Worm (Caenorhabditis elegans): ENCODE data around the gene srj-33.
A peak's percentile ranks its signal among the peaks of the same experiment; 100 is the strongest.

The srj-33 gene

ce11 chrV:9937435-9937834 is at the start of gene srj-33:
TSS of gene srj-33 (minus strand) at chrV:9937535.
- TF ChIP-seq lin-39 (tag; optimal IDR thresholded peaks at IDR 0.05) (no peak), ZK546.5 (tag; optimal IDR thresholded peaks at IDR 0.05) (no peak), unc-55 (GFP tag; optimal IDR thresholded peaks at IDR 0.05) (no peak), unc-62 (GFP tag; optimal IDR thresholded peaks at IDR 0.05) (no peak), sma-3 (GFP tag; optimal IDR thresholded peaks at IDR 0.05) (no peak), F13H6.1 (tag; optimal IDR thresholded peaks at IDR 0.05) (no peak), ztf-11 (tag; optimal IDR thresholded peaks at IDR 0.05) (no peak), lsy-2 (tag; optimal IDR thresholded peaks at IDR 0.05) (no peak), skn-1 (tag; optimal IDR thresholded peaks at IDR 0.05) (no peak), nhr-11 (tag; optimal IDR thresholded peaks at IDR 0.05) (no peak), peb-1 (tag; optimal IDR thresholded peaks at IDR 0.05) (no peak), nhr-129 (tag; optimal IDR thresholded peaks at IDR 0.05) (no peak), nhr-23 (tag; optimal IDR thresholded peaks at IDR 0.05) (no peak), lin-13 (GFP tag; optimal IDR thresholded peaks at IDR 0.05) (no peak), zag-1 (tag; optimal IDR thresholded peaks at IDR 0.05) (no peak), nhr-237 (tag; optimal IDR thresholded peaks at IDR 0.05) (no peak), ceh-82 (tag; optimal IDR thresholded peaks at IDR 0.05) (no peak), ztf-4 (tag; optimal IDR thresholded peaks at IDR 0.05) (no peak), gmeb-1 (tag; optimal IDR thresholded peaks at IDR 0.05) (no peak)

- TF ChIP-seq snpc-4 (tag; optimal IDR thresholded peaks at IDR 0.05) (no peak), nhr-129 (tag; optimal IDR thresholded peaks at IDR 0.05) (peak; percentile 1), elt-1 (tag; optimal IDR thresholded peaks at IDR 0.05) (no peak), ceh-16 (tag; optimal IDR thresholded peaks at IDR 0.05) (no peak), ztf-1 (GFP tag; conservative IDR thresholded peaks at IDR 0.05) (no peak), nhr-23 (tag; optimal IDR thresholded peaks at IDR 0.05) (no peak)
These were observed 48.8 kb upstream of the srj-33 start, which contains the start of gene rmd-2 for ce11 chrV:9986177-9986576. TSS of gene rmd-2 (minus strand) at chrV:9986277.

- TF ChIP-seq lin-11 (tag; optimal IDR thresholded peaks at IDR 0.05) (no peak), lsy-2 (tag; optimal IDR thresholded peaks at IDR 0.05) (peak in 1 of 2 experiments; percentile 17), nhr-23 (tag; optimal IDR thresholded peaks at IDR 0.05) (no peak), skn-1 (tag; optimal IDR thresholded peaks at IDR 0.05) (no peak), sma-9 (GFP tag; optimal IDR thresholded peaks at IDR 0.05) (peak; percentile 51), sma-9 (tag; optimal IDR thresholded peaks at IDR 0.05) (no peak), nhr-129 (tag; optimal IDR thresholded peaks at IDR 0.05) (no peak), F13H6.1 (tag; optimal IDR thresholded peaks at IDR 0.05) (peak; percentile 5), nhr-237 (tag; optimal IDR thresholded peaks at IDR 0.05) (no peak), C34F6.9 (tag; optimal IDR thresholded peaks at IDR 0.05) (no peak), egl-27 (tag; optimal IDR thresholded peaks at IDR 0.05) (no peak), nhr-12 (tag; optimal IDR thresholded peaks at IDR 0.05) (no peak), elt-1 (tag; optimal IDR thresholded peaks at IDR 0.05) (no peak), snpc-4 (tag; optimal IDR thresholded peaks at IDR 0.05) (no peak), Y55F3AM.14 (GFP tag; optimal IDR thresholded peaks at IDR 0.05) (no peak)
These were observed 48.0 kb upstream of the srj-33 start for ce11 chrV:9985227-9985864.

- no peak for TF ChIP-seq elt-1 (tag; optimal IDR thresholded peaks at IDR 0.05)
- peak; percentile 58 for TF ChIP-seq fos-1 (tag; optimal IDR thresholded peaks at IDR 0.05)
- peak; percentile 29 for TF ChIP-seq ama-1 (optimal IDR thresholded peaks at IDR 0.05)
- no peak for TF ChIP-seq gmeb-1 (tag; optimal IDR thresholded peaks at IDR 0.05)
- peak; percentile 52 for TF ChIP-seq unc-55 (GFP tag; optimal IDR thresholded peaks at IDR 0.05)
- TF ChIP-seq crh-2 (tag; optimal IDR thresholded peaks at IDR 0.05), result peak; percentile 33
- no peak for TF ChIP-seq Y55F3AM.14 (GFP tag; optimal IDR thresholded peaks at IDR 0.05)
- TF ChIP-seq zag-1 (tag; optimal IDR thresholded peaks at IDR 0.05), result no peak
- no peak for TF ChIP-seq nhr-77 (tag; optimal IDR thresholded peaks at IDR 0.05)
- TF ChIP-seq nhr-11 (tag; optimal IDR thresholded peaks at IDR 0.05), result peak; percentile 53
- peak; percentile 3 for TF ChIP-seq F13H6.1 (tag; optimal IDR thresholded peaks at IDR 0.05)
- peak; percentile 23 for TF ChIP-seq C34F6.9 (tag; optimal IDR thresholded peaks at IDR 0.05)
These were observed 47.5 kb upstream of the srj-33 start for ce11 chrV:9984821-9985220.

- TF ChIP-seq lsy-2 (tag; optimal IDR thresholded peaks at IDR 0.05) (peak in 1 of 2 experiments; percentile 25), snpc-4 (tag; optimal IDR thresholded peaks at IDR 0.05) (no peak), nhr-11 (tag; optimal IDR thresholded peaks at IDR 0.05) (no peak)
These were observed 46.2 kb upstream of the srj-33 start for ce11 chrV:9983529-9983928.

Measured in whole organism, L2 larva.